Worm (Caenorhabditis elegans) whole organism, L2 larva: ENCODE results near the gene ndub-11.
"Not testable (repeated sequence)": the region's sequence is repeated elsewhere in the genome, so short reads cannot be mapped to it uniquely, and the experiment has no call there.

Source experiments
- C34F6.9 ChIP-seq: fragments of 150-350 bp; optimal IDR thresholded peaks from 2 replicates; lab custom pipeline; 2014; ENCODE audit warnings: missing biosample characterization, missing genetic modification characterization
- F13H6.1 ChIP-seq: sonication (generic microtip); optimal IDR thresholded peaks from 2 replicates; lab custom pipeline; 2016; ENCODE audit warnings: missing genetic modification characterization, missing compliant biosample characterization
- R02D3.7 ChIP-seq: fragments of 150-350 bp; optimal IDR thresholded peaks from 2 replicates; lab custom pipeline; 2014; ENCODE audit warnings: missing biosample characterization, missing genetic modification characterization
- Y55F3AM.14 ChIP-seq: fragments of 200-800 bp; sonication (Bioruptor generic); optimal IDR thresholded peaks from 2 replicates; lab custom pipeline; 2018; ENCODE audit warnings: mild to moderate bottlenecking, missing genetic modification characterization, missing compliant biosample characterization
- ZK546.5 ChIP-seq: sonication (generic microtip); optimal IDR thresholded peaks from 2 replicates; lab custom pipeline; 2017; ENCODE audit warnings: missing biosample characterization, missing genetic modification characterization
- alr-1 ChIP-seq: fragments of 150-350 bp; optimal IDR thresholded peaks from 2 replicates; lab custom pipeline; 2014; ENCODE audit warnings: missing biosample characterization, missing genetic modification characterization
- aly-2 ChIP-seq: fragments of 150-350 bp; optimal IDR thresholded peaks from 2 replicates; lab custom pipeline; 2014; ENCODE audit warnings: missing biosample characterization, missing genetic modification characterization
- ama-1 ChIP-seq: fragments of 150-350 bp; optimal IDR thresholded peaks from 2 replicates; lab custom pipeline; 2018; ENCODE audit warnings: inconsistent platforms
- blmp-1 ChIP-seq: sonication (generic microtip); optimal IDR thresholded peaks from 2 replicates; lab custom pipeline; 2017; ENCODE audit warnings: missing genetic modification characterization, mild to moderate bottlenecking, missing compliant biosample characterization, antibody characterized with exemption, moderate library complexity; ENCODE audit not compliant: insufficient read depth
- ceh-16 ChIP-seq: fragments of 150-350 bp; optimal IDR thresholded peaks from 2 replicates; lab custom pipeline; 2014; ENCODE audit warnings: missing biosample characterization, missing genetic modification characterization
- crh-2 ChIP-seq: sonication (generic microtip); optimal IDR thresholded peaks from 2 replicates; lab custom pipeline; 2017; ENCODE audit warnings: missing biosample characterization, missing genetic modification characterization
- dmd-4 ChIP-seq: sonication (generic microtip); optimal IDR thresholded peaks from 2 replicates; lab custom pipeline; 2017; ENCODE audit warnings: missing biosample characterization, missing genetic modification characterization
- egl-27 ChIP-seq: sonication (generic microtip); optimal IDR thresholded peaks from 3 replicates; lab custom pipeline; 2017; ENCODE audit warnings: missing biosample characterization, missing genetic modification reagents, missing genetic modification characterization
- elt-1 ChIP-seq: fragments of 150-350 bp; optimal IDR thresholded peaks from 2 replicates; lab custom pipeline; 2014; ENCODE audit warnings: missing biosample characterization, missing genetic modification characterization
- elt-3 ChIP-seq: sonication (generic microtip); optimal IDR thresholded peaks from 2 replicates; lab custom pipeline; 2017; ENCODE audit warnings: missing biosample characterization, missing genetic modification characterization
- fos-1 ChIP-seq: fragments of 150-350 bp; optimal IDR thresholded peaks from 2 replicates; lab custom pipeline; 2014; ENCODE audit warnings: missing biosample characterization, missing genetic modification characterization
- gmeb-1 ChIP-seq: fragments of 150-350 bp; optimal IDR thresholded peaks from 2 replicates; lab custom pipeline; 2014; ENCODE audit warnings: missing biosample characterization, missing genetic modification characterization
- lin-13 ChIP-seq: fragments of 150-350 bp; optimal IDR thresholded peaks from 2 replicates; lab custom pipeline; 2014; ENCODE audit warnings: missing biosample characterization, missing genetic modification reagents, missing genetic modification characterization
- lin-39 ChIP-seq: fragments of 150-350 bp; optimal IDR thresholded peaks from 2 replicates; lab custom pipeline; 2014; ENCODE audit warnings: missing biosample characterization, missing genetic modification reagents, missing genetic modification characterization
- lsy-2 ChIP-seq, 2 experiments: fragments of 150-350 bp in 1 of 2; sonication (generic microtip) in 1 of 2; optimal IDR thresholded peaks; 2 replicates each; lab custom pipeline; 2014 to 2017; ENCODE audit warnings: missing biosample characterization in 2 of 2, missing genetic modification characterization in 2 of 2
- mab-5 ChIP-seq: fragments of 150-350 bp; optimal IDR thresholded peaks from 2 replicates; lab custom pipeline; 2014; ENCODE audit warnings: missing biosample characterization, missing genetic modification characterization
- mbf-1 ChIP-seq: sonication (generic microtip); optimal IDR thresholded peaks from 2 replicates; lab custom pipeline; 2017; ENCODE audit warnings: missing biosample characterization, missing genetic modification characterization
- mdl-1 ChIP-seq, 2 experiments: fragments of 150-350 bp in 1 of 2; sonication (generic microtip) in 1 of 2; optimal IDR thresholded peaks; 2 replicates each; lab custom pipeline; 2017; ENCODE audit warnings: missing biosample characterization in 2 of 2, missing genetic modification characterization in 2 of 2
- nhr-10 ChIP-seq: sonication (generic microtip); optimal IDR thresholded peaks from 2 replicates; lab custom pipeline; 2017; ENCODE audit warnings: missing biosample characterization, missing genetic modification characterization
- nhr-11 ChIP-seq: fragments of 150-350 bp; optimal IDR thresholded peaks from 2 replicates; lab custom pipeline; 2014; ENCODE audit warnings: missing biosample characterization, missing genetic modification characterization
- nhr-12 ChIP-seq: fragments of 150-350 bp; optimal IDR thresholded peaks from 2 replicates; lab custom pipeline; 2014; ENCODE audit warnings: missing biosample characterization, missing genetic modification characterization
- nhr-21 ChIP-seq: fragments of 150-350 bp; optimal IDR thresholded peaks from 2 replicates; lab custom pipeline; 2014; ENCODE audit warnings: missing biosample characterization, missing genetic modification characterization
- nhr-237 ChIP-seq: fragments of 150-350 bp; optimal IDR thresholded peaks from 2 replicates; lab custom pipeline; 2014; ENCODE audit warnings: missing biosample characterization, missing genetic modification characterization
- nhr-6 ChIP-seq: fragments of 150-350 bp; optimal IDR thresholded peaks from 2 replicates; lab custom pipeline; 2014; ENCODE audit warnings: missing biosample characterization, missing genetic modification characterization
- nhr-77 ChIP-seq: fragments of 150-350 bp; optimal IDR thresholded peaks from 2 replicates; lab custom pipeline; 2014; ENCODE audit warnings: missing biosample characterization, missing genetic modification characterization
- sem-4 ChIP-seq: fragments of 150-350 bp; optimal IDR thresholded peaks from 2 replicates; lab custom pipeline; 2014; ENCODE audit warnings: missing biosample characterization, missing genetic modification reagents, missing genetic modification characterization
- skn-1 ChIP-seq: sonication (generic microtip); optimal IDR thresholded peaks from 2 replicates; lab custom pipeline; 2017; ENCODE audit warnings: missing biosample characterization, missing genetic modification characterization
- sma-3 ChIP-seq: sonication (generic microtip); optimal IDR thresholded peaks from 2 replicates; lab custom pipeline; 2016; ENCODE audit warnings: missing genetic modification reagents, missing genetic modification characterization, missing compliant biosample characterization
- sma-9 ChIP-seq, 2 experiments: fragments of 150-350 bp in 1 of 2; sonication (generic microtip) in 1 of 2; optimal IDR thresholded peaks; 2 replicates each; lab custom pipeline; 2014 to 2016; ENCODE audit warnings: missing genetic modification characterization in 2 of 2, mild to moderate bottlenecking in 1 of 2, missing biosample characterization in 1 of 2, missing compliant biosample characterization in 1 of 2, missing genetic modification reagents in 1 of 2, moderate library complexity in 1 of 2
- unc-55 ChIP-seq: fragments of 150-350 bp; sonication (generic microtip); optimal IDR thresholded peaks from 3 replicates; lab custom pipeline; 2014; ENCODE audit warnings: missing biosample characterization, missing genetic modification reagents, missing genetic modification characterization
- unc-62 ChIP-seq: fragments of 150-350 bp; optimal IDR thresholded peaks from 2 replicates; lab custom pipeline; 2014; ENCODE audit warnings: missing biosample characterization, missing genetic modification reagents, missing genetic modification characterization
- ztf-1 ChIP-seq: fragments of 200-800 bp; sonication (Bioruptor generic); conservative IDR thresholded peaks from 2 replicates; pipeline ENCODE4 v1.3.6; 2022; ENCODE audit warnings: missing genetic modification characterization, missing compliant biosample characterization
- ztf-11 ChIP-seq: sonication (generic microtip); optimal IDR thresholded peaks from 2 replicates; lab custom pipeline; 2017; ENCODE audit warnings: missing biosample characterization, missing genetic modification characterization

The ndub-11 gene

ce11 chrIV:8122349-8122748 is 7.7 kb downstream of the ndub-11 start, which contains the start of gene erp-44.3:
erp-44.3 (plus strand) TSS chrIV:8122649.
- not testable (repeated sequence) for TF ChIP-seq elt-1 (tag; lab: Kevin White, UChicago); lsy-2 (tag; optimal IDR thresholded peaks at IDR 0.05; lab: Kevin White, UChicago); alr-1

- no peak for TF ChIP-seq elt-1 (tag; lab: Kevin White, UChicago)
- no peak for TF ChIP-seq nhr-77
- TF ChIP-seq elt-3 (tag; lab: Kevin White, UChicago) = no peak
- no peak for TF ChIP-seq unc-62
- TF ChIP-seq blmp-1 = no peak
- TF ChIP-seq ZK546.5 = no peak
- no peak for TF ChIP-seq ceh-16 (tag; lab: Kevin White, UChicago)
- TF ChIP-seq Y55F3AM.14 (GFP tag; lab: Kevin White, UChicago) = no peak
- no peak for TF ChIP-seq lin-13
- no peak for TF ChIP-seq ama-1 (lab: Kevin White, UChicago)
- no peak for TF ChIP-seq ztf-1 (GFP tag; lab: Robert Waterston, UW)
- no peak for TF ChIP-seq alr-1
- no peak for TF ChIP-seq nhr-6 (tag; lab: Kevin White, UChicago)
Observed at ce11 chrIV:8118790-8119189, 11.2 kb downstream of the ndub-11 start, which contains the start of gene F42G8.8. F42G8.8 (plus strand) TSS chrIV:8119090.

DNA sequence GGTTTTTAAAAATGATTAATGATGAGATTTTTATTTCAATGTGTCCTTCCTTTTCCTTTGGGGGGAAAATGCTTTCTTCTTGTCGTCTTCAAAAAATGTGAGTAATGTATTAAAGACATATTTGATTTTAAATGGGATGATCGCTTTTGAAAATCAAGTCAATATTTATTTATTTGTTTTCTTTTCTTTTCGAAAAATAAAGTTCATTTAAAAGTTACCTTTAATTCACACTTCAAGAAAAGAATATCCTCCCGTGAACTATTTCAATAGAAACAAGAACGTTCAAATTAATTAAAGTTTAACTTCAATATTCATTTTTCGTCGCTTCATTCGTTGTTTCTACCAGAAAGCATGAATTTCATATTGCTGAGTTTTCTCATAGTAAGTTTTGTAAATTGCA is 14.6 kb downstream of the ndub-11 start, which contains the start of gene irld-8:
Gene irld-8 (plus strand): TSS at position 301 of the 400 bp plus-strand sequence.
- TF ChIP-seq dmd-4 (tag; lab: Kevin White, UChicago) (no peak), lin-39 (tag; lab: Kevin White, UChicago) (no peak), ama-1 (lab: Kevin White, UChicago) (no peak), nhr-6 (tag; lab: Kevin White, UChicago) (no peak), nhr-21 (tag; lab: Kevin White, UChicago) (no peak), R02D3.7 (no peak), elt-3 (tag; lab: Kevin White, UChicago) (no peak), ztf-11 (tag; lab: Kevin White, UChicago) (no peak)

ce11 chrIV:8114535-8114934 is 15.5 kb downstream of the ndub-11 start:
- no peak for TF ChIP-seq sem-4 (tag; lab: Kevin White, UChicago)
- no peak for TF ChIP-seq sma-3
- TF ChIP-seq elt-1 (tag; lab: Kevin White, UChicago) = no peak
- TF ChIP-seq alr-1 = no peak
- no peak for TF ChIP-seq ama-1 (lab: Kevin White, UChicago)
- TF ChIP-seq gmeb-1 = no peak
- no peak for TF ChIP-seq Y55F3AM.14 (GFP tag; lab: Kevin White, UChicago)
- no peak for TF ChIP-seq mbf-1 (tag; lab: Kevin White, UChicago)
- no peak for TF ChIP-seq R02D3.7
- no peak for TF ChIP-seq nhr-237 (tag; lab: Kevin White, UChicago)
- TF ChIP-seq mdl-1 (tag; optimal IDR thresholded peaks at IDR 0.05; lab: Kevin White, UChicago) = no peak

DNA sequence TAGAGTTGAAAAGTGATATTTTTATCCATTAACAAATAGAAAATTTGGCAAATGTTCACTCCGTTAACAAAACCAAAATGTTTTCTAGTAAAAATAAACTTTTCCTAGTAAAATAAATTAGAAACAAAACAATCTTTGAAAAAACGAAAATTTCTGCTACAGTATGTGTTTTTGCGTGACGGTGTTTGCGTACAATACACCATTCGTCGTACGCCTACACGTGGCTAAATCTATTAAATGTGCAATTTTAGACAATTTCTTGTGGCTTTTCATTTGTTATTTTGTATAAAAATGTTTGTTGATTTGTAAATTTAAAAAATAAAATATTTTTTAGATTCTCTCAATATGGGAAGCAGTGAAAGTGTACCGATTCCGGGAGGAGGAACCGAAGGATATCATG is 16.9 kb downstream of the ndub-11 start, which contains the start of gene Y42H9AR.1:
Gene Y42H9AR.1 (plus strand): TSS at position 233 of the 400 bp plus-strand sequence.
- TF ChIP-seq elt-1 (tag; lab: Kevin White, UChicago) (no peak), mdl-1 (tag; optimal IDR thresholded peaks at IDR 0.05; lab: Kevin White, UChicago) (peak in 1 of 2 experiments; percentile 51), ama-1 (lab: Kevin White, UChicago) (no peak), nhr-77 (no peak), mab-5 (tag; lab: Kevin White, UChicago) (peak; percentile 9), unc-55 (no peak), crh-2 (peak; percentile 86), ztf-1 (GFP tag; lab: Robert Waterston, UW) (no peak), gmeb-1 (no peak)
- TF ChIP-seq, all 48 proteins: peak for 3

DNA sequence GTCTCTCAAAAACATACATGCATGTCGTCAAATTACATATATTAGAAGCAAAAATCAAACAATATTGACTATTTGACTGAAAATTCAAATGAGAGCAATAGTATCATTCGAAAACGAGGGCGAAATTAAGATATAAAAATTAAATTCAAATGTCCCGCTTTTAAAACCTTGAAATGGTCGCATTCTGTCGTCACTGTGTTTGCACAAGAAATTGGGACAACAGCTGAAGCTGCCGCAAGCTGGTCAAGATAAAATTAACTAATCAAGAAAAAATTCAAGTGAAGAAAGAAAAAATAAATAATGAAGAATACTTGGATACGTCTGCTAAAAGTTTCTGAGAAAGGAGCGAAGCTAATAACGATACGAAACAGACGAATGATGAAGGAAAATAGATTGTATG is 17.4 kb downstream of the ndub-11 start:
- no peak for TF ChIP-seq elt-3 (tag; lab: Kevin White, UChicago)
- peak; percentile 33 for TF ChIP-seq sem-4 (tag; lab: Kevin White, UChicago)
- no peak for TF ChIP-seq ztf-11 (tag; lab: Kevin White, UChicago)

- TF ChIP-seq nhr-11 (tag; lab: Kevin White, UChicago) = no peak
- TF ChIP-seq nhr-21 (tag; lab: Kevin White, UChicago) = no peak
- TF ChIP-seq skn-1 (tag; lab: Kevin White, UChicago) = no peak
- TF ChIP-seq nhr-237 (tag; lab: Kevin White, UChicago) = no peak
- TF ChIP-seq lin-13 = no peak
- no peak for TF ChIP-seq R02D3.7
- TF ChIP-seq fos-1 = peak; percentile 49
- TF ChIP-seq F13H6.1 = peak; percentile 45
- TF ChIP-seq elt-3 (tag; lab: Kevin White, UChicago) = no peak
- no peak for TF ChIP-seq ceh-16 (tag; lab: Kevin White, UChicago)
- no peak for TF ChIP-seq aly-2 (tag; lab: Kevin White, UChicago)
- TF ChIP-seq sem-4 (tag; lab: Kevin White, UChicago) = peak; percentile 16
- TF ChIP-seq mbf-1 (tag; lab: Kevin White, UChicago) = no peak
- TF ChIP-seq nhr-10 (tag; lab: Kevin White, UChicago) = no peak
- peak in 1 of 2 experiments; percentile 10 for TF ChIP-seq lsy-2 (tag; optimal IDR thresholded peaks at IDR 0.05; lab: Kevin White, UChicago)
- peak; percentile 47 for TF ChIP-seq sma-9 (GFP tag; optimal IDR thresholded peaks at IDR 0.05; lab: Kevin White, UChicago)
- no peak for TF ChIP-seq sma-9 (tag; optimal IDR thresholded peaks at IDR 0.05; lab: Kevin White, UChicago)
- no peak for TF ChIP-seq sma-3
- no peak for TF ChIP-seq egl-27
- TF ChIP-seq nhr-12 (tag; lab: Kevin White, UChicago) = no peak
- peak; percentile 39 for TF ChIP-seq C34F6.9
- TF ChIP-seq unc-55 = peak; percentile 44
Observed at ce11 chrIV:8112187-8112586, 17.8 kb downstream of the ndub-11 start, which contains the start of gene Y42H9AR.4. Y42H9AR.4 (minus strand) TSS chrIV:8112218.
